Worm (Caenorhabditis elegans): ENCODE results near the gene tkt-1.
A peak's percentile ranks its signal among the peaks of the same experiment; 100 is the strongest.

The tkt-1 gene

ce11 chrIV:10284194-10284910, 40.9 kb downstream of the tkt-1 start, which contains the start of gene rad-51 (continued):
- TF ChIP-seq snpc-3.4 (tag; optimal IDR thresholded peaks at IDR 0.05) = peak; percentile 38
- peak in 1 of 3 experiments; percentile 59 for TF ChIP-seq lin-35 (GFP tag; optimal IDR thresholded peaks at IDR 0.05)
- TF ChIP-seq lin-40 (tag; optimal IDR thresholded peaks at IDR 0.05) = peak; percentile 30
- no peak for TF ChIP-seq mes-4 (tag; optimal IDR thresholded peaks at IDR 0.05)
- TF ChIP-seq aptf-2 (GFP tag; conservative IDR thresholded peaks at IDR 0.05) = 0 out of 2 replicates have a peak, but pooled peaks have one; percentile 8
- no peak for TF ChIP-seq lsy-27 (tag; optimal IDR thresholded peaks at IDR 0.05; ENCODE audit: borderline replicate concordance, insufficient read depth)
- TF ChIP-seq dpl-1 (GFP tag; optimal IDR thresholded peaks at IDR 0.05) = peak; percentile 49
- no peak for TF ChIP-seq cebp-1 (GFP tag; IDR thresholded peaks at IDR 0.05)
- TF ChIP-seq cebp-1 (tag; optimal IDR thresholded peaks at IDR 0.05) = no peak
- TF ChIP-seq ceh-27 (GFP tag; optimal IDR thresholded peaks at IDR 0.05) = peak; percentile 53
- TF ChIP-seq dox-1 (GFP tag; IDR thresholded peaks at IDR 0.05) = peak; percentile 71
- no peak for TF ChIP-seq F57A8.1 (GFP tag; optimal IDR thresholded peaks at IDR 0.05)
- 0 out of 2 replicates have a peak, but pooled peaks have one; percentile 38 for TF ChIP-seq attf-3 (GFP tag; conservative IDR thresholded peaks at IDR 0.05)
- TF ChIP-seq mcd-1 (GFP tag; IDR thresholded peaks at IDR 0.05) = peak; percentile 80
- peak; percentile 61 for TF ChIP-seq efl-1 (GFP tag; optimal IDR thresholded peaks at IDR 0.05)
- TF ChIP-seq lin-54 (GFP tag; optimal IDR thresholded peaks at IDR 0.05) = peak; percentile 76

- TF ChIP-seq Y53F4B.3 (GFP tag; IDR thresholded peaks at IDR 0.05) (no peak), pha-4 (tag; optimal IDR thresholded peaks at IDR 0.05) (no peak), lsl-1 (GFP tag; optimal IDR thresholded peaks at IDR 0.05) (peak; percentile 69), bed-1 (GFP tag; IDR thresholded peaks at IDR 0.05) (no peak), snpc-1.1 (tag; optimal IDR thresholded peaks at IDR 0.05; ENCODE audit: insufficient read depth) (no peak), ztf-3 (GFP tag; optimal IDR thresholded peaks at IDR 0.05) (no peak), ama-1 (optimal IDR thresholded peaks at IDR 0.05) (no peak), ama-1 (GFP tag; optimal IDR thresholded peaks at IDR 0.05) (no peak), hrde-1 (tag; optimal IDR thresholded peaks at IDR 0.05; ENCODE audit: borderline replicate concordance) (no peak), dox-1 (GFP tag; IDR thresholded peaks at IDR 0.05) (no peak), madf-6 (GFP tag; IDR thresholded peaks at IDR 0.05) (peak; percentile 43; the same call in 1 of the 2 replicates), hlh-26 (GFP tag; conservative IDR thresholded peaks at IDR 0.05) (no peak), sdz-38 (tag; optimal IDR thresholded peaks at IDR 0.05) (no peak), F23B12.7 (tag; optimal IDR thresholded peaks at IDR 0.05; ENCODE audit: insufficient read depth) (no peak), egl-44 (GFP tag; IDR thresholded peaks at IDR 0.05) (no peak), egl-18 (GFP tag; IDR thresholded peaks at IDR 0.05) (no peak), F49E8.2 (tag; optimal IDR thresholded peaks at IDR 0.05; ENCODE audit: insufficient read depth) (no peak), K12H6.12 (tag; optimal IDR thresholded peaks at IDR 0.05) (no peak), hlh-12 (tag; optimal IDR thresholded peaks at IDR 0.05) (no peak), madf-3 (GFP tag; IDR thresholded peaks at IDR 0.05) (no peak), F55B11.4 (tag; optimal IDR thresholded peaks at IDR 0.05; ENCODE audit: borderline replicate concordance, insufficient read depth) (no peak), Y56A3A.18 (GFP tag; IDR thresholded peaks at IDR 0.05) (no peak), rec-8 (tag; optimal IDR thresholded peaks at IDR 0.05) (no peak), zfh-2 (GFP tag; conservative IDR thresholded peaks at IDR 0.05) (no peak), ekl-4 (GFP tag; IDR thresholded peaks at IDR 0.05) (no peak), mcd-1 (GFP tag; IDR thresholded peaks at IDR 0.05) (no peak), F33H1.4 (GFP tag; IDR thresholded peaks at IDR 0.05) (peak; percentile 68)
Observed at ce11 chrIV:10285328-10285727, 41.9 kb downstream of the tkt-1 start.

All from whole organism, young adult.